Worm (Caenorhabditis elegans): Measurements from ENCODE around the gene Y119D3B.14.

Y119D3B.14 gene

ce11 chrIII:1225595-1225994 is 32.0 kb upstream of the Y119D3B.14 start:
- TF ChIP-seq nhr-25 (tag; optimal IDR thresholded peaks at IDR 0.05; ENCODE audit: borderline replicate concordance, insufficient read depth), result no peak

DNA sequence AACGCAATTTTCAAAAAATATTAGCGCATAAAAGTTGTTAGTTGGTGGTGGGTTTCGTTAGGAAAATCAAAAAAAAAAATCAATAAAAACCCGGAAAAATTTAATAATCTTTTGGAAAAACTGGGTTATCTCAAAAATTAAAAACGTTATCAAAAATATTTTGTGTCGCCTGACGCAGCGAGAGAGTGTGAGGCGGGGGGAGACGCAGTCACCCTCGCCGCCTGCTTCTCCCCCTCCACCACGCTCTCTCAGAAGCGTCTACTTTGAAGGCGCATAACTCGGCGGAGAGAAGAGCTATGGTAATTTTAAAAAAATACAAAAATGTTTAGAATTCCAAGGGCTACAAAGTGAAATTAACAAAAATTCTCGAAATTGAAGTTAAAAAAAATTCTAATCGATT is 31.5 kb upstream of the Y119D3B.14 start:
- TF ChIP-seq gei-8 (GFP tag; optimal IDR thresholded peaks at IDR 0.05) (no peak), php-3 (GFP tag; IDR thresholded peaks at IDR 0.05) (no peak), lin-13 (GFP tag; optimal IDR thresholded peaks at IDR 0.05) (no peak), lim-7 (GFP tag; IDR thresholded peaks at IDR 0.05) (no peak), set-16 (GFP tag; IDR thresholded peaks at IDR 0.05) (peak; percentile 49; the same call in 1 of the 2 replicates), daf-19 (GFP tag; conservative IDR thresholded peaks at IDR 0.05) (no peak), ztf-7 (tag; optimal IDR thresholded peaks at IDR 0.05) (no peak)

ce11 chrIII:1223319-1224093 is 29.9 kb upstream of the Y119D3B.14 start:
- no peak for TF ChIP-seq dmd-8 (GFP tag; IDR thresholded peaks at IDR 0.05)
- peak in 1 of 2 experiments; percentile 42 for TF ChIP-seq mdl-1 (tag; optimal IDR thresholded peaks at IDR 0.05)
- TF ChIP-seq mxl-3 (GFP tag; optimal IDR thresholded peaks at IDR 0.05), result peak; percentile 48
- TF ChIP-seq nhr-28 (tag; optimal IDR thresholded peaks at IDR 0.05), result peak; percentile 53
- no peak for TF ChIP-seq nhr-111 (GFP tag; optimal IDR thresholded peaks at IDR 0.05)
- peak; percentile 32 for TF ChIP-seq pqm-1 (tag; optimal IDR thresholded peaks at IDR 0.05)
- TF ChIP-seq pha-4 (GFP tag; IDR thresholded peaks at IDR 0.05), result peak; percentile 32; the same call in 1 of the 2 replicates
- TF ChIP-seq pha-4 (tag; optimal IDR thresholded peaks at IDR 0.05), result peak; percentile 97
- TF ChIP-seq hlh-30 (tag; optimal IDR thresholded peaks at IDR 0.05; ENCODE audit: insufficient read depth), result peak; percentile 4
- TF ChIP-seq aha-1 (tag), result peak; percentile 83
- TF ChIP-seq hlh-11 (tag; optimal IDR thresholded peaks at IDR 0.05), result peak; percentile 54
- TF ChIP-seq duxl-1 (tag; optimal IDR thresholded peaks at IDR 0.05; ENCODE audit: poor library complexity), result no peak
- no peak for TF ChIP-seq madf-5 (GFP tag; IDR thresholded peaks at IDR 0.05)
- TF ChIP-seq daf-16 (GFP tag; optimal IDR thresholded peaks at IDR 0.05), result no peak
- peak; percentile 50 for TF ChIP-seq daf-16 (tag; optimal IDR thresholded peaks at IDR 0.05)
- peak; percentile 41 for TF ChIP-seq nhr-77 (tag; optimal IDR thresholded peaks at IDR 0.05)
- TF ChIP-seq mep-1 (tag; optimal IDR thresholded peaks at IDR 0.05), result peak; percentile 46
- TF ChIP-seq mes-2 (tag; optimal IDR thresholded peaks at IDR 0.05; ENCODE audit: poor library complexity, severe bottlenecking), result peak; percentile 69
- peak; percentile 47 for TF ChIP-seq dve-1 (tag; optimal IDR thresholded peaks at IDR 0.05; ENCODE audit: insufficient read depth)
- TF ChIP-seq Y105C5A.15 (GFP tag; IDR thresholded peaks at IDR 0.05), result no peak
- TF ChIP-seq nhr-6 (tag; optimal IDR thresholded peaks at IDR 0.05), result peak; percentile 43
- peak in 1 of 2 experiments; percentile 31 for TF ChIP-seq lsy-2 (tag; optimal IDR thresholded peaks at IDR 0.05)
- TF ChIP-seq set-16 (GFP tag; IDR thresholded peaks at IDR 0.05), result 0 out of 2 replicates have a peak, but pooled peaks have one; percentile 27

DNA sequence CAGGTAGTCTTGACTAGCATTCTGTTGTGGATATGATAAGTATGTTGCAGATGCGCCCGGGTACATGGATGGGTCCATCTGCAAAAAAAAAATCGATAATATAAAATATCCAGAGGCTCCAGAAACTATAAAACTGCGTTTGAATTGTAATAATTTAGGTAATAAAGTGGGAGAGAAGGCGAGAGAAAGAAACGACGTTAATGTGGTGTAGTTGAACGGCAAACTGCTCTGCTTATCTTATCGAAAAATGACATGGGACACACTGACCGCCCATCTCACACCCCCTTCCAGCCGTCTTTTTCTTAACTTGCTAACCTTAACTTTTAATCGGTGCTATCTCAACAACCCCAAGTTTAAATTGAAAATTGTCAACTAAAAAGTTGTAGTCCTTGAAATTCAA is 28.4 kb upstream of the Y119D3B.14 start:
- TF ChIP-seq zip-2 (tag; optimal IDR thresholded peaks at IDR 0.05), result no peak
- TF ChIP-seq lim-7 (GFP tag; IDR thresholded peaks at IDR 0.05), result no peak
- no peak for TF ChIP-seq spr-1 (tag; optimal IDR thresholded peaks at IDR 0.05)
- TF ChIP-seq vab-7 (GFP tag; IDR thresholded peaks at IDR 0.05), result no peak
- TF ChIP-seq unc-62 (GFP tag; optimal IDR thresholded peaks at IDR 0.05 in 1 of 2), result peak in 1 of 2 experiments; percentile 51
- TF ChIP-seq unc-62 (tag; optimal IDR thresholded peaks at IDR 0.05), result no peak
- TF ChIP-seq mdt-29 (GFP tag; IDR thresholded peaks at IDR 0.05), result no peak
- no peak for TF ChIP-seq mep-1 (tag; optimal IDR thresholded peaks at IDR 0.05)
- no peak for TF ChIP-seq lin-15B (tag; optimal IDR thresholded peaks at IDR 0.05)
- no peak for TF ChIP-seq F26F4.8 (GFP tag; conservative IDR thresholded peaks at IDR 0.05)
- peak; percentile 25 for TF ChIP-seq ceh-28 (tag; optimal IDR thresholded peaks at IDR 0.05)
- TF ChIP-seq fkh-10 (GFP tag; optimal IDR thresholded peaks at IDR 0.05), result no peak
- TF ChIP-seq nhr-77 (tag; optimal IDR thresholded peaks at IDR 0.05), result no peak
- TF ChIP-seq dve-1 (tag; optimal IDR thresholded peaks at IDR 0.05; ENCODE audit: insufficient read depth), result peak; percentile 8
- no peak for TF ChIP-seq dmd-9 (GFP tag; IDR thresholded peaks at IDR 0.05)
- TF ChIP-seq dmd-6 (GFP tag; IDR thresholded peaks at IDR 0.05), result peak; percentile 46
- TF ChIP-seq saeg-2 (GFP tag; IDR thresholded peaks at IDR 0.05), result no peak
- TF ChIP-seq pqm-1 (tag; optimal IDR thresholded peaks at IDR 0.05), result peak; percentile 83
- TF ChIP-seq hlh-11 (tag; optimal IDR thresholded peaks at IDR 0.05), result peak; percentile 26
- no peak for TF ChIP-seq daf-16 (GFP tag; optimal IDR thresholded peaks at IDR 0.05)
- TF ChIP-seq daf-16 (tag; optimal IDR thresholded peaks at IDR 0.05), result peak; percentile 31
- peak; percentile 79 for TF ChIP-seq nhr-28 (tag; optimal IDR thresholded peaks at IDR 0.05)
- no peak for TF ChIP-seq lin-1 (GFP tag; IDR thresholded peaks at IDR 0.05)
- TF ChIP-seq hlh-30 (tag; optimal IDR thresholded peaks at IDR 0.05; ENCODE audit: insufficient read depth), result peak; percentile 5
